Worm (Caenorhabditis elegans) whole organism, midembryonic: Measurements from ENCODE around the gene Y105C5A.1269.

Experiments
- med-1 ChIP-seq: sonication (generic microtip); optimal IDR thresholded peaks from 2 replicates; lab custom pipeline; 2017; ENCODE audit warnings: missing genetic modification characterization, mild to moderate bottlenecking, missing compliant biosample characterization, antibody characterized with exemption, missing genetic modification reagents; ENCODE audit not compliant: insufficient read depth
- ztf-23 ChIP-seq: fragments of 200-800 bp; sonication (Bioruptor generic); IDR thresholded peaks from 2 replicates; pipeline ENCODE4 v1.3.6; 2022; ENCODE audit warnings: missing genetic modification reagents, missing genetic modification characterization, missing compliant biosample characterization

DNA sequence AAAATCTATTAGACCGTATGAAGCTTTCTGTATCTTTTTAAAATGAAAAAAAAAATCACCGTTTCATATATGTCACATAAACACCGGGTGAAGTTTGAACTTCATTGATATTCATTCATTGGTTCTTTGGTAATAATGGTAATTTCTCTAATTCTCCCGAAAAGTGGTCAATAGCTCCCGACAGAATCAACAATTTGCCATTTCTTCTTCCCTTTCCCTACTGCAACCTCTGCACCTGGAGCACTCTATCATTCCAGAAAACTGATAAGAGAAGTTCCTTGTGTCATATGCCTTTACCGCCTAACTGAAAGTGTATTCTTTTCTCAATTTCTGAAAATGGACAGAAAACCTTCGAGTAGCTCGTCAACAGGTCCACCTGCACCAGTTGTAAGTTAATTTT lies 2.5 kb downstream of the Y105C5A.1269 start, which contains the start of gene Y105C5A.24:
- TF ChIP-seq ztf-23 (GFP tag; lab: Robert Waterston, UW) (no peak), med-1 (no peak)
